Worm (Caenorhabditis elegans): Measurements from ENCODE around the gene F56D6.23.

The F56D6.23 gene

DNA sequence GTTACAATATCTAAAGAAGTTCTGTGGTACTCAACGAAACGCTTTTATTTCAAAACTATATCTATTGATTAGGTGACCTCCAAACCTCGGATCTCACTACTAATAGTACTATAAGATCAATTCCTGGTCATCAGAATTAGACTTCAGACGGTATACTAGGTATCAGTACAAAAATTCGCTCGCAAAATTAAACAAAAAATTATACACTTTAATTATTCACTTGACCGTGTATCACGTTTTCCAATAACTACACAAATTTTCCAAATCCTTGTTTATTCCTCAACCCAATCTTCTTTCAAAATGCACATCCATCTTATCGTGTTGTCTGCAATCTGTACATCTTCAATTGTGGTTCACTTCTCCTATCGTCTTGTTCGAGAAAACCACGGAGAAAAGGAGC lies at the start of gene F56D6.23:
Gene F56D6.23 (plus strand): TSS at position 301 of the 400 bp plus-strand sequence.
- TF ChIP-seq vab-15 (tag; optimal IDR thresholded peaks at IDR 0.05) (no peak), fkh-8 (tag; optimal IDR thresholded peaks at IDR 0.05) (no peak)

DNA sequence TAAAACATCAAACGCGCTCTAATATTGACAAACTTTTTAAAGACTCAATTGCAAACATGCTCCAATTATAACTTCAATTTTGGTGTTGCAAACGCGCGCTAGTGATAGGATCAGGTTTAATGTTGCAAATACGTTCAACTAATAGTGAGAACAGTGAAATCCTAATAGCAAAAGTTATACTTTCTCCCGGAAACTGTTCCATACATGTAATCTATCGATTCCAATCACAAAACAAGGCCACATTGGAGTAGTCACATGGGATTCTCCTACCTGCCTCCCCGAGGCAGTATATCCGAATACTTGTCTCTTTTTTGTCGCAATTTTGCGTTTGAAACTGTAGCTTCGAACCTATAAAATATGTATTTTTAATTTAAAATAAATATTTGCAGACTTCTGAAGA lies 48.4 kb upstream of the F56D6.23 start:
- TF ChIP-seq C04F5.9 (tag; optimal IDR thresholded peaks at IDR 0.05) (no peak), nhr-85 (tag) (peak; percentile 46), ceh-82 (tag; optimal IDR thresholded peaks at IDR 0.05) (no peak), blmp-1 (tag; optimal IDR thresholded peaks at IDR 0.05) (peak; percentile 93), isw-1 (GFP tag; IDR thresholded peaks at IDR 0.05) (no peak), aly-2 (tag; optimal IDR thresholded peaks at IDR 0.05) (no peak)

DNA sequence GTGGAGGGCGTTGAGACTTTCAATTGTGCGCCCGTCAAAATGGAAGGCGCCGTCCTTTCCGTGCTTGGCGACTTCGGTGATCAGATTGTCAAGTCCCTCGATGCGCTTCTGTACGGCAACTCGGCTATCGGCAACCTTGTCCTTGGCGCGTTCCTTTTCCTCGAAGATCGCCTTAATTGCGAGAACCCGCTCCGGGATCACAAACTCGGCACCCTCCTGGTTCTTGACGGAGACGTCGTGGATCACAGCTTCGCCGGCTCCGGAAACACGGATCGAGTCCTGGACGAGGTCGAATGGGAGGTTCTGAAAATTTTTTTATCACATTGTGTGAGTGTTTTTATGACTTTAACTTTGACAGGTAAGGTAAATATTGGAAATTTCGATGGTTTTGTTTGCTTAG lies 45.1 kb upstream of the F56D6.23 start:
- TF ChIP-seq nhr-77 (tag; optimal IDR thresholded peaks at IDR 0.05), result no peak
- no peak for TF ChIP-seq fkh-10 (GFP tag; optimal IDR thresholded peaks at IDR 0.05)
- no peak for TF ChIP-seq mef-2 (tag; optimal IDR thresholded peaks at IDR 0.05)
- TF ChIP-seq lin-14 (GFP tag; optimal IDR thresholded peaks at IDR 0.05), result no peak
- TF ChIP-seq pag-3 (tag; optimal IDR thresholded peaks at IDR 0.05; ENCODE audit: borderline replicate concordance, insufficient read depth), result no peak

DNA sequence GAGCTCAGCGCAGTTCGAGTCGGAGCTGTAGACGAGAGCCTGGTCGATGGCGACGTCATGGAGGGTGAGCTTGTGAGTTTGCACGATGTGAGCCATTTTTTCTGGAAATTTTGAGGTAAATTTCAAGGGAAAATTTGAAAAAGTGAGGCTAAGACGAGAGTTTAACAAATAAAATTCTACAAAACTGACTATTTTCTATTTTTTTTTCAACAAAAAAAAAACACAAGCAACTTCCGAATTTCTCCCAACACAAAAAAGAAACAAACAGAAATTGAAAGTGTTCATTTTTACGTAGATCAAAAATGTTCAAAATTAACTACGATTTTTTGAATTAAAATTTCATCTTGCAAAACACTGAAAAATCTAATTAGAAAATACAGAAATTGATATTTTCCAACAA lies 44.6 kb upstream of the F56D6.23 start, which contains the start of gene F37C4.5:
Gene F37C4.5 (minus strand): TSS at position 101 of the 400 bp plus-strand sequence.
- TF ChIP-seq C04F5.9 (tag; optimal IDR thresholded peaks at IDR 0.05) (no peak), elt-2 (tag; optimal IDR thresholded peaks at IDR 0.05) (no peak), ztf-11 (tag; optimal IDR thresholded peaks at IDR 0.05) (no peak), aly-2 (tag; optimal IDR thresholded peaks at IDR 0.05) (no peak), nhr-19 (GFP tag; conservative IDR thresholded peaks at IDR 0.05) (no peak), dpl-1 (GFP tag; optimal IDR thresholded peaks at IDR 0.05) (no peak)

DNA sequence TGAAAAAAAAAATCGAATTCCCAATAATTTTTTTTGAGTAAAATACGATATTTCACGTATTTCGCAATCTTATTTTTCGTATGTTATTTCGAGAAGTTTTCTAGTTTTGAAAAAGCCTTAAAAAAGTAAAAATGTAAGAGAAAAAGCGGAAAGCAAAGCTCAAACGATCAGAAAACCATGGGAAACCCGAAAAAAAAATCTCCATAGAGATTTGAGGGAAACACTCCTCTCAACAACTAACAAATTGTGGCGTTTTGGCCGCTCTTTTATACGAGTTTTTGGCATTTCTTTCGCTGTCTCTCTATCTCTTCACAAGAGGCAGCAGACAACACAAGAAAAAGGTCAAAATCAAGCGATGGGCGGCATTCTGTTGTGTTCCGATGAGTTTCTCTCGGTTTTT lies 43.8 kb upstream of the F56D6.23 start:
- TF ChIP-seq ceh-63 (GFP tag; optimal IDR thresholded peaks at IDR 0.05), result no peak
- TF ChIP-seq lsy-2 (tag; optimal IDR thresholded peaks at IDR 0.05), result peak in 1 of 2 experiments; percentile 39
- peak in 2 of 6 experiments; percentile 0 to 10 for TF ChIP-seq elt-3 (tag; optimal IDR thresholded peaks at IDR 0.05)
- TF ChIP-seq snpc-4 (tag; optimal IDR thresholded peaks at IDR 0.05), result no peak
- TF ChIP-seq efl-1 (optimal IDR thresholded peaks at IDR 0.05), result peak; percentile 34 to 46
- peak in 1 of 2 experiments; percentile 17 for TF ChIP-seq efl-1 (GFP tag; optimal IDR thresholded peaks at IDR 0.05 in 1 of 2)
- no peak for TF ChIP-seq ets-5 (GFP tag; IDR thresholded peaks at IDR 0.05)
- peak; percentile 60 for TF ChIP-seq fkh-8 (tag; optimal IDR thresholded peaks at IDR 0.05)
- TF ChIP-seq egl-13 (tag; optimal IDR thresholded peaks at IDR 0.05), result no peak
- no peak for TF ChIP-seq alr-1 (tag; optimal IDR thresholded peaks at IDR 0.05; ENCODE audit: borderline replicate concordance)
- peak; percentile 22 for TF ChIP-seq nhr-47 (tag; optimal IDR thresholded peaks at IDR 0.05)
- TF ChIP-seq snu-23 (GFP tag; optimal IDR thresholded peaks at IDR 0.05), result peak; percentile 47
- TF ChIP-seq nhr-11 (tag; optimal IDR thresholded peaks at IDR 0.05), result no peak
- TF ChIP-seq swsn-7 (tag; optimal IDR thresholded peaks at IDR 0.05), result peak; percentile 10
- TF ChIP-seq ztf-11 (tag; optimal IDR thresholded peaks at IDR 0.05), result no peak
- TF ChIP-seq nhr-90 (tag; optimal IDR thresholded peaks at IDR 0.05; ENCODE audit: poor library complexity), result peak; percentile 8
- no peak for TF ChIP-seq ceh-8 (GFP tag; optimal IDR thresholded peaks at IDR 0.05)
- peak; percentile 31 for TF ChIP-seq blmp-1 (tag; optimal IDR thresholded peaks at IDR 0.05)
- TF ChIP-seq zag-1 (tag; optimal IDR thresholded peaks at IDR 0.05), result no peak
- TF ChIP-seq ama-1 (optimal IDR thresholded peaks at IDR 0.05), result peak; percentile 68
- TF ChIP-seq jun-1 (tag; optimal IDR thresholded peaks at IDR 0.05), result no peak
- TF ChIP-seq zip-4 (GFP tag; optimal IDR thresholded peaks at IDR 0.05), result peak; percentile 8
- TF ChIP-seq dpl-1 (GFP tag; optimal IDR thresholded peaks at IDR 0.05), result peak; percentile 2 to 17 (median 15)
- TF ChIP-seq rnt-1 (tag; optimal IDR thresholded peaks at IDR 0.05), result peak; percentile 14
- TF ChIP-seq ceh-88 (GFP tag; IDR thresholded peaks at IDR 0.05), result no peak
- peak; percentile 17 to 41 for TF ChIP-seq lin-35 (GFP tag; optimal IDR thresholded peaks at IDR 0.05)
- TF ChIP-seq lin-15B (tag; optimal IDR thresholded peaks at IDR 0.05), result peak; percentile 9
- peak; percentile 49 for TF ChIP-seq aly-2 (tag; optimal IDR thresholded peaks at IDR 0.05)
- TF ChIP-seq lin-14 (GFP tag; optimal IDR thresholded peaks at IDR 0.05), result peak; percentile 77
- no peak for TF ChIP-seq sup-37 (GFP tag; optimal IDR thresholded peaks at IDR 0.05)
- peak in 1 of 3 experiments; percentile 10 for TF ChIP-seq ceh-82 (tag; optimal IDR thresholded peaks at IDR 0.05)
- TF ChIP-seq mep-1 (tag; optimal IDR thresholded peaks at IDR 0.05), result peak; percentile 38
- TF ChIP-seq pax-3 (tag; optimal IDR thresholded peaks at IDR 0.05), result no peak
- peak; percentile 56 for TF ChIP-seq nhr-85 (tag)
